Worm (Caenorhabditis elegans) whole organism, L2 larva: ENCODE measurements around the gene ceh-86.

Experiments used
- alr-1 ChIP-seq: fragments of 150-350 bp; optimal IDR thresholded peaks from 2 replicates; lab custom pipeline; 2014; ENCODE audit warnings: missing biosample characterization, missing genetic modification characterization
- ama-1 ChIP-seq: fragments of 150-350 bp; optimal IDR thresholded peaks from 2 replicates; lab custom pipeline; 2018; ENCODE audit warnings: inconsistent platforms
- fos-1 ChIP-seq: fragments of 150-350 bp; optimal IDR thresholded peaks from 2 replicates; lab custom pipeline; 2014; ENCODE audit warnings: missing biosample characterization, missing genetic modification characterization
- gmeb-1 ChIP-seq: fragments of 150-350 bp; optimal IDR thresholded peaks from 2 replicates; lab custom pipeline; 2014; ENCODE audit warnings: missing biosample characterization, missing genetic modification characterization
- mdl-1 ChIP-seq, 2 experiments: fragments of 150-350 bp in 1 of 2; sonication (generic microtip) in 1 of 2; optimal IDR thresholded peaks; 2 replicates each; lab custom pipeline; 2017; ENCODE audit warnings: missing biosample characterization in 2 of 2, missing genetic modification characterization in 2 of 2
- unc-39 ChIP-seq: fragments of 150-350 bp; optimal IDR thresholded peaks from 2 replicates; lab custom pipeline; 2014; ENCODE audit warnings: missing biosample characterization, missing genetic modification characterization

DNA sequence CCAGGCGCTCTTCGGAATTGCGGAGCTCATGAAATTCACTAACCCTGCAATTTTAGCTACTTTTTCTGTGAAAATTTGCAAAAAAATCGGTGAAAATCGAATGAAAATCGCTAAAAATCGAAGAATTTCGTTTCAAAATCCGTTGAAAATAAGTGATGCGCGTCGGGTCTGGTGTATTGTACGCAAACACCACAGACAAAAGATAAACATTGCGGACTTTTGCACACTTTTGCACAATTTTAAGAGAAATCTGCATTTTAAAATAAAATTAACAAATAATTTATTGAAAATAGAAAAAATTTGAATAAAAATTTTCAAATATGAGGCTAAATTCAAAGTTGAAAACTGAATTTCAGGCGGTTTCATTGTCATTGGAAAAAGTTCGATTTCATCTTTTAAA is 47.2 kb upstream of the ceh-86 start, which contains the start of gene F53G2.12:
- TF ChIP-seq mdl-1 (tag; optimal IDR thresholded peaks at IDR 0.05; lab: Kevin White, UChicago): no peak
- TF ChIP-seq gmeb-1 (tag; lab: Kevin White, UChicago): no peak
- no peak for TF ChIP-seq ama-1 (lab: Kevin White, UChicago)
- TF ChIP-seq fos-1 (tag; lab: Kevin White, UChicago): no peak
- no peak for TF ChIP-seq unc-39 (tag; lab: Kevin White, UChicago)
- no peak for TF ChIP-seq alr-1 (tag; lab: Kevin White, UChicago)
